Worm (Caenorhabditis elegans) whole organism, early embryonic: ENCODE measurements around the gene nhr-27.
A peak's percentile ranks its signal among the peaks of the same experiment; 100 is the strongest.

Experiments
- B0310.2 ChIP-seq: sonication (generic microtip); optimal IDR thresholded peaks from 2 replicates; lab custom pipeline; 2016; ENCODE audit warnings: mild to moderate bottlenecking, missing genetic modification characterization, missing compliant biosample characterization
- F13C5.2 ChIP-seq: sonication (generic microtip); optimal IDR thresholded peaks from 2 replicates; lab custom pipeline; 2017; ENCODE audit warnings: mild to moderate bottlenecking, missing genetic modification characterization, inconsistent platforms, missing compliant biosample characterization
- aly-1 ChIP-seq: sonication (generic microtip); optimal IDR thresholded peaks from 2 replicates; lab custom pipeline; 2016; ENCODE audit warnings: missing genetic modification characterization, missing compliant biosample characterization
- ama-1 ChIP-seq: fragments of 150-350 bp; optimal IDR thresholded peaks from 2 replicates; lab custom pipeline; 2014
- ceh-13 ChIP-seq: fragments of 200-800 bp; sonication (Bioruptor generic); optimal IDR thresholded peaks from 2 replicates; lab custom pipeline; 2018; ENCODE audit warnings: mild to moderate bottlenecking, missing genetic modification characterization, missing compliant biosample characterization
- ceh-36 ChIP-seq: sonication (generic microtip); optimal IDR thresholded peaks from 2 replicates; lab custom pipeline; 2016; ENCODE audit warnings: missing genetic modification characterization, inconsistent platforms, missing compliant biosample characterization
- ets-7 ChIP-seq: sonication (generic microtip); optimal IDR thresholded peaks from 2 replicates; lab custom pipeline; 2016; ENCODE audit warnings: missing genotype, missing genetic modification characterization, missing compliant biosample characterization
- flt-1 ChIP-seq: fragments of 200-800 bp; sonication (Bioruptor generic); IDR thresholded peaks from 2 replicates; pipeline ENCODE4 v1.3.6; 2022; ENCODE audit warnings: missing genetic modification characterization, missing compliant biosample characterization
- hmbx-1 ChIP-seq: sonication (generic microtip); optimal IDR thresholded peaks from 2 replicates; lab custom pipeline; 2016; ENCODE audit warnings: mild to moderate bottlenecking, missing genetic modification characterization, missing compliant biosample characterization
- hmg-4 ChIP-seq: fragments of 200-800 bp; sonication (Bioruptor generic); optimal IDR thresholded peaks from 2 replicates; lab custom pipeline; 2018; ENCODE audit warnings: mild to moderate bottlenecking, missing genetic modification characterization, missing compliant biosample characterization
- hnd-1 ChIP-seq: sonication (generic microtip); optimal IDR thresholded peaks from 2 replicates; lab custom pipeline; 2016; ENCODE audit warnings: missing genetic modification characterization, missing compliant biosample characterization
- pes-1 ChIP-seq: fragments of 200-800 bp; sonication (Bioruptor generic); IDR thresholded peaks from 2 replicates; pipeline ENCODE4 v1.3.6; 2022; ENCODE audit warnings: missing genetic modification reagents, missing genetic modification characterization, missing compliant biosample characterization
- scrt-1 ChIP-seq: fragments of 200-800 bp; sonication (Bioruptor generic); IDR thresholded peaks from 2 replicates; pipeline ENCODE4 v1.3.6; 2022; ENCODE audit warnings: missing genetic modification characterization, missing compliant biosample characterization
- sea-1 ChIP-seq: fragments of 200-800 bp; sonication (Bioruptor generic); conservative IDR thresholded peaks from 2 replicates; pipeline ENCODE4 v1.3.6; 2022; ENCODE audit warnings: missing genetic modification characterization, missing compliant biosample characterization
- tbx-11 ChIP-seq: fragments of 200-800 bp; sonication (Bioruptor generic); IDR thresholded peaks from 2 replicates; pipeline ENCODE4 v1.3.6; 2022; ENCODE audit warnings: missing genetic modification characterization, missing compliant biosample characterization
- tbx-37 ChIP-seq: fragments of 200-800 bp; sonication (Bioruptor generic); conservative IDR thresholded peaks from 2 replicates; pipeline ENCODE4 v1.3.6; 2022; ENCODE audit warnings: missing genetic modification reagents, missing genetic modification characterization, missing compliant biosample characterization
- tra-4 ChIP-seq: sonication (generic microtip); optimal IDR thresholded peaks from 2 replicates; lab custom pipeline; 2017; ENCODE audit warnings: missing genetic modification characterization, missing compliant biosample characterization

Gene nhr-27

ce11 chrX:12667804-12668511 lies 140.2 kb downstream of the nhr-27 start, which contains the start of gene nhr-17:
nhr-17 (minus strand) TSS chrX:12667854.
- no peak for TF ChIP-seq flt-1 (GFP tag; lab: Robert Waterston, UW)
- no peak for TF ChIP-seq tra-4 (tag; lab: Kevin White, UChicago)
- TF ChIP-seq hmg-4 (GFP tag; lab: Kevin White, UChicago) = no peak
- no peak for TF ChIP-seq aly-1 (tag; lab: Kevin White, UChicago)
- TF ChIP-seq tbx-37 (GFP tag; lab: Robert Waterston, UW) = no peak
- TF ChIP-seq tbx-11 (GFP tag; lab: Robert Waterston, UW) = no peak
- TF ChIP-seq ceh-13 (GFP tag; lab: Kevin White, UChicago) = no peak
- TF ChIP-seq hmbx-1 (tag; lab: Kevin White, UChicago) = no peak
- no peak for TF ChIP-seq pes-1 (GFP tag; lab: Robert Waterston, UW)
- TF ChIP-seq F13C5.2 = no peak
- TF ChIP-seq sea-1 (GFP tag; lab: Robert Waterston, UW) = no peak
- TF ChIP-seq scrt-1 (GFP tag; lab: Robert Waterston, UW) = no peak
- TF ChIP-seq B0310.2 = no peak

DNA sequence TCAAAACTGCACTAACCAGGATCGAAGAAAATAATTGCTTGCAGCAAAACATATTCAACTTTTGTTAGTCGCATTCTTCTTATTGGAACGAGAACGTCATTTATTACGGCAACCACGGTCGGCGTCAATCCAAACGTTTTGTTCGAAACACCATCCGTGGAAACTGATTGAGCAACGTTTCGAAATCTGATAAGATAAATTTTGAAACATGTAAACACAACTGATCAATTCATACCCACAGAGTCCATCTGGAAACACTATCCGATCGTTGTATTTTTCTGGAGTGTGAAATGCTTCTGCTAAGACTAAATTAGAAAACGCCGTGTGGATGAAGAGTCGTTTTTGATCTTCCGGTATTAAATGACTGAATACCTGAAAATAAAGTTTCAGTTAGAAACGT lies 142.3 kb downstream of the nhr-27 start:
- TF ChIP-seq hmbx-1 (tag; lab: Kevin White, UChicago) = no peak

DNA sequence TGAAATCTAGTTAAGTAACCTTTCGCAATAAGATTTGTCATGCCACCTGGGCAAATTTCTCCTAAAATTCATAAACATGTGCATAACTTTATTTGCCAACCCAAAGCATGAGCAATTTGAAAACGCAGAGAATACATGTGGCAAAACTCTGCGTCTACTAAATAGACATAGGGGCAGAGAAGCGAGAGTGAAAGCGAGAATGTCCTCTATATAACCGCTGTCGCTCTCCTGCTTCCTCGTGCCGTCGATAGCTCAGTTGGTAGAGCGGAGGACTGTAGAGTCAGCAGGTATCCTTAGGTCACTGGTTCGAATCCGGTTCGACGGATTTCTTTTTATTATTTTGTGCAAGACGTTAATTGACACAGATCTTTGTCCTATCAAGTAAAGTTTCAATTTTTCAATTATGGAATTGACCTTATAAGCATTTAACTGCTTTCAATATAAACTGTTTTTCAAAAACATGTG lies 143.1 kb downstream of the nhr-27 start:
- TF ChIP-seq ceh-36 (tag; lab: Kevin White, UChicago) = peak; percentile 92
- TF ChIP-seq ama-1 (lab: Kevin White, UChicago) = peak; percentile 76
- peak; percentile 82 for TF ChIP-seq ets-7
- TF ChIP-seq tbx-11 (GFP tag; lab: Robert Waterston, UW) = peak; percentile 98
- TF ChIP-seq hmbx-1 (tag; lab: Kevin White, UChicago) = peak; percentile 82
- peak; percentile 95 for TF ChIP-seq B0310.2
- peak; percentile 98 for TF ChIP-seq pes-1 (GFP tag; lab: Robert Waterston, UW)
- TF ChIP-seq F13C5.2 = peak; percentile 96
- peak; percentile 97 for TF ChIP-seq tbx-37 (GFP tag; lab: Robert Waterston, UW)
- peak; percentile 93 for TF ChIP-seq ceh-13 (GFP tag; lab: Kevin White, UChicago)
- peak; percentile 98 for TF ChIP-seq sea-1 (GFP tag; lab: Robert Waterston, UW)
- peak; percentile 91 for TF ChIP-seq hnd-1 (tag; lab: Kevin White, UChicago)
- TF ChIP-seq tra-4 (tag; lab: Kevin White, UChicago) = peak; percentile 78
- peak; percentile 94 for TF ChIP-seq aly-1 (tag; lab: Kevin White, UChicago)
- TF ChIP-seq flt-1 (GFP tag; lab: Robert Waterston, UW) = peak; percentile 96
- TF ChIP-seq hmg-4 (GFP tag; lab: Kevin White, UChicago) = peak; percentile 97
- peak; percentile 97 for TF ChIP-seq scrt-1 (GFP tag; lab: Robert Waterston, UW)

DNA sequence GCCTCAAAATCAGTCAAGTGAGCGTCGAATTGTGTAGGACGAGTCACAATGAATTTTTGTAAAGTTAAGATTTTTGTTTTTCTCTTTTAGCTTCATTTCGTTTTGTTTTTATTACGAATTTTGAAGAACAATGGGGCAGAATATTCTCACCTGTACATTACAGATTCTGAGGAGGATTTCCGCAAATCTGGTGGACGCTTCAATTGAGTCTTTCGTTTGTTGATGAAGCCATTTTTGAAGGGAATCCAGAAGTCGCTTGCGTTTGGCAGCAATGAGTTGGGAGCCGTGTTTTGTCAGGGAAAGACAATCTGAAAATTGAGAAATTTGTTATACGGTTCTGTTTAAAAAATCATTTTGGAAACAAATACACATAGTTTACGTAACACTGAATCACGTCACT lies 143.7 kb downstream of the nhr-27 start:
- no peak for TF ChIP-seq hmg-4 (GFP tag; lab: Kevin White, UChicago)
- no peak for TF ChIP-seq scrt-1 (GFP tag; lab: Robert Waterston, UW)
- TF ChIP-seq ets-7 = no peak
- no peak for TF ChIP-seq flt-1 (GFP tag; lab: Robert Waterston, UW)
- TF ChIP-seq tbx-11 (GFP tag; lab: Robert Waterston, UW) = no peak
- TF ChIP-seq ceh-13 (GFP tag; lab: Kevin White, UChicago) = no peak
- TF ChIP-seq sea-1 (GFP tag; lab: Robert Waterston, UW) = no peak

ce11 chrX:12663537-12663936 lies 144.6 kb downstream of the nhr-27 start, which contains the start of gene nlp-76:
nlp-76 (minus strand) TSS chrX:12663903.
- TF ChIP-seq tbx-37 (GFP tag; lab: Robert Waterston, UW) (no peak), scrt-1 (GFP tag; lab: Robert Waterston, UW) (no peak), hmg-4 (GFP tag; lab: Kevin White, UChicago) (no peak), hmbx-1 (tag; lab: Kevin White, UChicago) (no peak), pes-1 (GFP tag; lab: Robert Waterston, UW) (no peak), ceh-36 (tag; lab: Kevin White, UChicago) (no peak), tbx-11 (GFP tag; lab: Robert Waterston, UW) (no peak), ceh-13 (GFP tag; lab: Kevin White, UChicago) (no peak), sea-1 (GFP tag; lab: Robert Waterston, UW) (no peak), ets-7 (no peak), ama-1 (lab: Kevin White, UChicago) (no peak), F13C5.2 (no peak), hnd-1 (tag; lab: Kevin White, UChicago) (no peak), B0310.2 (no peak), aly-1 (tag; lab: Kevin White, UChicago) (no peak), flt-1 (GFP tag; lab: Robert Waterston, UW) (no peak), tra-4 (tag; lab: Kevin White, UChicago) (no peak)

ce11 chrX:12663114-12663513 lies 145.0 kb downstream of the nhr-27 start:
- TF ChIP-seq tbx-11 (GFP tag; lab: Robert Waterston, UW) (no peak), B0310.2 (no peak)

DNA sequence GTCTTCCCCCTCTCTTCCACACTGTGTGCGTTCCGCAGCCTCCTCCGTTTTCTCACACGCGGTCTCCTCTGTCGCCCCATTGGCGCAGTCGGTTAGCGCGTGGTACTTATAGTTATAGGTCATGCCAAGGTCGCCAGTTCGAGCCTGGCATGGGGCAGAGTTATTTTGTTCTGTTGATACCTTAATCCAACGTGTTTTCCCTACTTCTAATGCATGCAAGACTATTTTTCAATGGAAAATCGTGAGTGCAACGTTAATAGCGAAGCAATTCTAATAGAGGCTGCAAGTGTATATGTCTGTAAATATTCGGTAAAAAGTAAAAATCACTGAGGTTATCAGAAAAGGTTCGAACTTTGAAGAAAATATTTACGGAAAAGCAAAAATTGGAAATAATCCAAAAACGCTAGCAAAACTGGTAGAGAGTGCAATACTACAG lies 147.0 kb downstream of the nhr-27 start:
- TF ChIP-seq tbx-37 (GFP tag; lab: Robert Waterston, UW) (peak; percentile 60), F13C5.2 (peak; percentile 91), pes-1 (GFP tag; lab: Robert Waterston, UW) (peak; percentile 90), ets-7 (peak; percentile 62), ama-1 (lab: Kevin White, UChicago) (no peak), hmg-4 (GFP tag; lab: Kevin White, UChicago) (peak; percentile 93), flt-1 (GFP tag; lab: Robert Waterston, UW) (peak; percentile 82), tbx-11 (GFP tag; lab: Robert Waterston, UW) (peak; percentile 84), hmbx-1 (tag; lab: Kevin White, UChicago) (peak; percentile 74), ceh-13 (GFP tag; lab: Kevin White, UChicago) (peak; percentile 74), scrt-1 (GFP tag; lab: Robert Waterston, UW) (peak; percentile 86), ceh-36 (tag; lab: Kevin White, UChicago) (peak; percentile 94), sea-1 (GFP tag; lab: Robert Waterston, UW) (peak; percentile 94), hnd-1 (tag; lab: Kevin White, UChicago) (peak; percentile 71), aly-1 (tag; lab: Kevin White, UChicago) (peak; percentile 97), tra-4 (tag; lab: Kevin White, UChicago) (peak; percentile 78), B0310.2 (peak; percentile 90)
